Worm (Caenorhabditis elegans) whole organism, L2 larva: Measurements from ENCODE around the gene immp-1.

Source experiments
- R02D3.7 ChIP-seq: fragments of 150-350 bp; optimal IDR thresholded peaks from 2 replicates; lab custom pipeline; 2014; ENCODE audit warnings: missing biosample characterization, missing genetic modification characterization
- aly-2 ChIP-seq: fragments of 150-350 bp; optimal IDR thresholded peaks from 2 replicates; lab custom pipeline; 2014; ENCODE audit warnings: missing biosample characterization, missing genetic modification characterization
- blmp-1 ChIP-seq: sonication (generic microtip); optimal IDR thresholded peaks from 2 replicates; lab custom pipeline; 2017; ENCODE audit warnings: missing genetic modification characterization, mild to moderate bottlenecking, missing compliant biosample characterization, antibody characterized with exemption, moderate library complexity; ENCODE audit not compliant: insufficient read depth
- egl-27 ChIP-seq: sonication (generic microtip); optimal IDR thresholded peaks from 3 replicates; lab custom pipeline; 2017; ENCODE audit warnings: missing biosample characterization, missing genetic modification reagents, missing genetic modification characterization
- elt-3 ChIP-seq: sonication (generic microtip); optimal IDR thresholded peaks from 2 replicates; lab custom pipeline; 2017; ENCODE audit warnings: missing biosample characterization, missing genetic modification characterization
- fos-1 ChIP-seq: fragments of 150-350 bp; optimal IDR thresholded peaks from 2 replicates; lab custom pipeline; 2014; ENCODE audit warnings: missing biosample characterization, missing genetic modification characterization
- lin-11 ChIP-seq: fragments of 150-350 bp; sonication (generic microtip); optimal IDR thresholded peaks from 2 replicates; lab custom pipeline; 2014; ENCODE audit warnings: missing biosample characterization, missing genetic modification characterization, inconsistent platforms, mixed read lengths
- lin-39 ChIP-seq: fragments of 150-350 bp; optimal IDR thresholded peaks from 2 replicates; lab custom pipeline; 2014; ENCODE audit warnings: missing biosample characterization, missing genetic modification reagents, missing genetic modification characterization
- lsy-2 ChIP-seq, 2 experiments: fragments of 150-350 bp in 1 of 2; sonication (generic microtip) in 1 of 2; optimal IDR thresholded peaks; 2 replicates each; lab custom pipeline; 2014 to 2017; ENCODE audit warnings: missing biosample characterization in 2 of 2, missing genetic modification characterization in 2 of 2
- nhr-129 ChIP-seq: fragments of 150-350 bp; optimal IDR thresholded peaks from 2 replicates; lab custom pipeline; 2014; ENCODE audit warnings: missing biosample characterization, missing genetic modification characterization
- nhr-237 ChIP-seq: fragments of 150-350 bp; optimal IDR thresholded peaks from 2 replicates; lab custom pipeline; 2014; ENCODE audit warnings: missing biosample characterization, missing genetic modification characterization
- snpc-4 ChIP-seq: fragments of 150-350 bp; optimal IDR thresholded peaks from 2 replicates; lab custom pipeline; 2014; ENCODE audit warnings: missing biosample characterization, missing genetic modification characterization

DNA sequence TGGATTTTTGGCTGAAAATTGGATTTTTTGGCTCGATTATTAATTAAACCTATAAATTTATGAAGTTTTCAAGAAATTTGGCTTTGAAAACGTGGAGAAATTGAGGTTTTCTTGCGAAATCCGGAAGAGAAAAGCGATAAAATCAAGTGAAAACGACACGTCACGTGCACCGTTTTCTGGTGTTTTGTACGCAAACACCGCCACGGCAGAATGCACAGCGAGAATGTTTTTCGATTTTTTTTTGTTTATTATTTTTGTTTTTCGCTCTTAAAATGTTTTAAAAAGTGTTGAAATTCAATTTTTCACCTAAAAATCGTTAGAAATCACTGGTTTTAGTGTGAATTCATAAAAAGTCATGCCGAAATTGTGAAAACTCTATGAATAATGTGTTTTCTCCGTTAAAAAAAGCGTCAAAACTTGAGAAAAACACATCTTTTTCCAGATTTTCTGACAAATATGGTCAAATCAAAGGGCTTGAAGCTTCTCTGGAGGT, at the start of gene immp-1:
- TF ChIP-seq nhr-237 (no peak), egl-27 (no peak), lin-39 (tag; lab: Kevin White, UChicago) (no peak), lsy-2 (tag; optimal IDR thresholded peaks at IDR 0.05; lab: Kevin White, UChicago) (peak; percentile 3 to 70), nhr-129 (tag; lab: Kevin White, UChicago) (peak; percentile 45), R02D3.7 (tag; lab: Kevin White, UChicago) (no peak), aly-2 (tag; lab: Kevin White, UChicago) (no peak), blmp-1 (tag; lab: Kevin White, UChicago) (peak; percentile 74), elt-3 (no peak), snpc-4 (tag; lab: Kevin White, UChicago) (no peak), lin-11 (tag; lab: Kevin White, UChicago) (no peak), fos-1 (tag; lab: Kevin White, UChicago) (peak; percentile 36)
